Fruit fly (Drosophila melanogaster) whole organism, prepupa: ENCODE results near the gene Osi10a.

Source experiments
- CG11762 ChIP-seq: fragments of 200-800 bp; sonication (Bioruptor generic); optimal IDR thresholded peaks from 3 replicates; lab custom pipeline; 2016; ENCODE audit warnings: missing biosample characterization, missing genetic modification characterization; ENCODE audit not compliant: insufficient read depth
- Ets96B ChIP-seq: fragments of 200-800 bp; optimal IDR thresholded peaks from 2 replicates; lab custom pipeline; 2019; ENCODE audit warnings: missing biosample characterization, mild to moderate bottlenecking, missing genetic modification characterization, moderate library complexity
- Hr39 ChIP-seq: fragments of 200-800 bp; sonication (Bioruptor generic); optimal IDR thresholded peaks from 2 replicates; lab custom pipeline; 2016; ENCODE audit warnings: missing biosample characterization, missing genetic modification characterization
- Sox15 ChIP-seq: fragments of 200-800 bp; sonication (Bioruptor generic); optimal IDR thresholded peaks from 3 replicates; lab custom pipeline; 2016; ENCODE audit warnings: missing biosample characterization, missing genetic modification characterization
- eg ChIP-seq: fragments of 200-800 bp; sonication (Bioruptor generic); IDR thresholded peaks from 3 replicates; pipeline ENCODE4 v1.3.6; 2022; ENCODE audit warnings: missing biosample characterization, missing genetic modification characterization
- svp ChIP-seq: fragments of 200-800 bp; sonication (Bioruptor generic); peaks from one replicate; lab custom pipeline; 2016; ENCODE audit warnings: missing biosample characterization, missing genetic modification characterization

DNA sequence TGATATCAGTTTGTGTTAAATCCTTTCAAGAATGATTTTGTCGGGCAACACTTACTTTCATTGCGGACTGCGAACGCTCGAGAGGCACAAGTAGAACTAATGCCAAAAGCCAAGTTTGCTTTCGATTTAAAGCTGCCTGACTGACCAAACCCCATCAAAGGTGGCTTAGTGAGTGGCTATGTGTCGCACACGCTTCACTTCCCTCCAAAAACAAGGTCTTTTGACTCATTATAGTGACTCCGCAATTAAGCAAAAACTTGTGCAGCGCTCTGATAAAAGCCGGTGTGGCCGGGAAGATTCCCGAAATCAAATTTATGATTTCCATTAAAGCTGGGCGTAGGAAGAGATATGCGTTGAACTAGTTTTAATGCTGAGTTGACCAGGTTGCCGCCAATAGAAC is 21.3 kb downstream of the Osi10a start, which contains the start of gene CG15597:
- TF ChIP-seq CG11762 (GFP tag; lab: Kevin White, UChicago) (no peak), Ets96B (tag; lab: Kevin White, UChicago) (no peak), svp (GFP tag; lab: Kevin White, UChicago) (no peak), eg (GFP tag; lab: Robert Waterston, UW) (no peak), Sox15 (no peak), Hr39 (GFP tag; lab: Kevin White, UChicago) (no peak)
